Worm (Caenorhabditis elegans) whole organism, L3 larva: ENCODE data around the gene F14F8.8.

ENCODE experiments used
- elt-1 ChIP-seq: fragments of 150-350 bp; optimal IDR thresholded peaks from 2 replicates; lab custom pipeline; 2014; ENCODE audit warnings: missing biosample characterization, missing genetic modification characterization
- fkh-10 ChIP-seq: sonication (generic microtip); optimal IDR thresholded peaks from 2 replicates; lab custom pipeline; 2017; ENCODE audit warnings: missing biosample characterization, missing genetic modification reagents, missing genetic modification characterization
- fos-1 ChIP-seq: fragments of 150-350 bp; optimal IDR thresholded peaks from 2 replicates; lab custom pipeline; 2014; ENCODE audit warnings: missing biosample characterization, missing genetic modification characterization
- lin-15B ChIP-seq: fragments of 150-350 bp; optimal IDR thresholded peaks from 2 replicates; lab custom pipeline; 2014; ENCODE audit warnings: missing biosample characterization, missing genetic modification characterization
- nhr-12 ChIP-seq: fragments of 150-350 bp; optimal IDR thresholded peaks from 2 replicates; lab custom pipeline; 2014; ENCODE audit warnings: missing biosample characterization, missing genetic modification characterization
- nhr-23 ChIP-seq: fragments of 150-350 bp; optimal IDR thresholded peaks from 2 replicates; lab custom pipeline; 2014; ENCODE audit warnings: missing biosample characterization, missing genetic modification reagents, missing genetic modification characterization
- nhr-28 ChIP-seq: fragments of 150-350 bp; optimal IDR thresholded peaks from 2 replicates; lab custom pipeline; 2014; ENCODE audit warnings: missing biosample characterization, missing genetic modification characterization
- nhr-76 ChIP-seq: fragments of 150-350 bp; sonication (generic microtip); optimal IDR thresholded peaks from 5 replicates; lab custom pipeline; 2014; ENCODE audit warnings: missing biosample characterization, missing genetic modification characterization
- nhr-77 ChIP-seq: fragments of 150-350 bp; optimal IDR thresholded peaks from 2 replicates; lab custom pipeline; 2014; ENCODE audit warnings: missing biosample characterization, missing genetic modification characterization
- snpc-4 ChIP-seq: fragments of 150-350 bp; optimal IDR thresholded peaks from 2 replicates; lab custom pipeline; 2014; ENCODE audit warnings: missing biosample characterization, missing genetic modification characterization
- tbx-2 ChIP-seq: sonication (generic microtip); optimal IDR thresholded peaks from 2 replicates; lab custom pipeline; 2016; ENCODE audit warnings: mild to moderate bottlenecking, missing genetic modification characterization, missing compliant biosample characterization
- unc-62 ChIP-seq: fragments of 150-350 bp; sonication (generic microtip); optimal IDR thresholded peaks from 4 replicates; lab custom pipeline; 2014; ENCODE audit warnings: missing biosample characterization, missing genetic modification reagents, missing genetic modification characterization
- zag-1 ChIP-seq: fragments of 150-350 bp; optimal IDR thresholded peaks from 2 replicates; lab custom pipeline; 2014; ENCODE audit warnings: missing biosample characterization, missing genetic modification characterization

DNA sequence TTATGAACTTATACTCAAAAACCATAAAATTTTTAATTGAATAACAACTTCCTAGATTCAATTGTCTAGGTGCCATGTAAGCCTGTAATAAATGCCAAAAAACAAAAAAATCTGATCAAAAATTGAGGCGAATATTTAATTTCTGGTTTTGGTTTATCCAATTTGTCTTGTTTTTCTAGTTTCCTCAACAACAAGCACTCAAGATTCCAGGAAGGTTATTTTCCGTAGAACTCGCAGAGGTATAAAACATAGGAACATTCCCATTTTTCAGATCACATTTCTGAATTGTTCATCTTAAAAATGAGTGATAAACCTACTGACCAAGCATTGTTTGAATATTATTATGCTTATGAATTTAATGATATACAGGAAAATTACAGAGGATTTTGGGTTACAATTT is 25.1 kb upstream of the F14F8.8 start, which contains the start of gene srw-41:
- no peak for TF ChIP-seq nhr-76 (tag; lab: Kevin White, UChicago)
- TF ChIP-seq fos-1 (tag; lab: Kevin White, UChicago) = no peak
- no peak for TF ChIP-seq elt-1 (tag; lab: Kevin White, UChicago)
- TF ChIP-seq snpc-4 = no peak
- TF ChIP-seq zag-1 (tag; lab: Kevin White, UChicago) = no peak
- no peak for TF ChIP-seq nhr-77 (tag; lab: Kevin White, UChicago)
- no peak for TF ChIP-seq lin-15B (tag; lab: Kevin White, UChicago)
- TF ChIP-seq fkh-10 (GFP tag; lab: Kevin White, UChicago) = no peak
- TF ChIP-seq unc-62 = no peak
- no peak for TF ChIP-seq nhr-12 (tag; lab: Kevin White, UChicago)
- TF ChIP-seq nhr-23 = no peak
- no peak for TF ChIP-seq nhr-28 (tag; lab: Kevin White, UChicago)
- no peak for TF ChIP-seq tbx-2 (tag; lab: Kevin White, UChicago)
